Fruit fly (Drosophila melanogaster) whole organism, wandering third instar larva: ENCODE results near the gene NUCB1.
A peak's percentile ranks its signal among the peaks of the same experiment; 100 is the strongest.

Experiments used
- Abd-B ChIP-seq: fragments of >200 bp; optimal IDR thresholded peaks from 2 replicates; lab custom pipeline; 2017; ENCODE audit warnings: missing biosample characterization, missing genetic modification characterization
- CG9705 ChIP-seq: fragments of 200-800 bp; sonication (Bioruptor generic); optimal IDR thresholded peaks from 2 replicates; lab custom pipeline; 2018; ENCODE audit warnings: missing biosample characterization, mild to moderate bottlenecking, missing genetic modification characterization
- CrebA ChIP-seq: fragments of 200-800 bp; sonication (Bioruptor generic); optimal IDR thresholded peaks from 2 replicates; lab custom pipeline; 2016; ENCODE audit warnings: missing biosample characterization, mild to moderate bottlenecking, missing genetic modification characterization, borderline replicate concordance
- Dfd ChIP-seq: fragments of >200 bp; optimal IDR thresholded peaks from 2 replicates; lab custom pipeline; 2017; ENCODE audit warnings: missing biosample characterization, missing genetic modification characterization
- Dif ChIP-seq: fragments of 200-275, 200-300 bp; sonication (Bioruptor generic); optimal IDR thresholded peaks from 2 replicates; lab custom pipeline; 2018; ENCODE audit warnings: missing biosample characterization, missing genetic modification characterization; ENCODE audit not compliant: partially characterized antibody
- GATAd ChIP-seq: sonication (Bioruptor generic); optimal IDR thresholded peaks from 2 replicates; lab custom pipeline; 2016; ENCODE audit warnings: missing biosample characterization, missing genetic modification characterization
- HLH106 ChIP-seq: fragments of 200-800 bp; optimal IDR thresholded peaks from 3 replicates; lab custom pipeline; 2019; ENCODE audit warnings: missing biosample characterization, mild to moderate bottlenecking, missing genetic modification characterization, moderate library complexity
- Hnf4 ChIP-seq: fragments of 200-800 bp; sonication (Bioruptor generic); optimal IDR thresholded peaks from 2 replicates; lab custom pipeline; 2016; ENCODE audit warnings: missing biosample characterization, mild to moderate bottlenecking, missing genetic modification characterization
- Hr78 ChIP-seq: fragments of >200 bp; optimal IDR thresholded peaks from 2 replicates; lab custom pipeline; 2017; ENCODE audit warnings: missing biosample characterization, missing genetic modification characterization
- Mio ChIP-seq: sonication (Bioruptor generic); optimal IDR thresholded peaks from 2 replicates; lab custom pipeline; 2016; ENCODE audit warnings: missing biosample characterization, missing genetic modification characterization
- Myc ChIP-seq: fragments of >200 bp; optimal IDR thresholded peaks from 2 replicates; lab custom pipeline; 2017
- OdsH ChIP-seq: fragments of 200-800 bp; sonication (Bioruptor generic); optimal IDR thresholded peaks from 2 replicates; lab custom pipeline; 2016; ENCODE audit warnings: missing biosample characterization, mild to moderate bottlenecking, missing genetic modification characterization
- Rel ChIP-seq, 2 experiments: fragments of 200-800 bp; sonication (Bioruptor generic) in 1 of 2; optimal IDR thresholded peaks; 2 replicates in 1 of 2; 3 replicates in 1 of 2; lab custom pipeline; 2016 to 2019; ENCODE audit warnings: mild to moderate bottlenecking in 2 of 2, missing biosample characterization in 2 of 2, missing genetic modification characterization in 2 of 2, moderate library complexity in 1 of 2
- Sp1 ChIP-seq: fragments of 200-800 bp; sonication (Bioruptor generic); optimal IDR thresholded peaks from 3 replicates; lab custom pipeline; 2019; ENCODE audit warnings: missing biosample characterization, mild to moderate bottlenecking, missing genetic modification characterization, moderate library complexity
- Vsx2 ChIP-seq: fragments of 200-300, 225-300 bp; sonication (Bioruptor generic); optimal IDR thresholded peaks from 2 replicates; lab custom pipeline; 2018; ENCODE audit warnings: missing biosample characterization, missing genetic modification characterization; ENCODE audit not compliant: partially characterized antibody
- br ChIP-seq: fragments of 200-800 bp; sonication (Bioruptor generic); optimal IDR thresholded peaks from 2 replicates; lab custom pipeline; 2016; ENCODE audit warnings: missing biosample characterization, missing genetic modification characterization
- brk ChIP-seq: fragments of 200-800 bp; sonication (Bioruptor generic); optimal IDR thresholded peaks from 2 replicates; lab custom pipeline; 2016; ENCODE audit warnings: missing biosample characterization, mild to moderate bottlenecking, missing genetic modification characterization
- dmrt93B ChIP-seq: fragments of 200-800 bp; sonication (Bioruptor generic); optimal IDR thresholded peaks from 2 replicates; lab custom pipeline; 2018; ENCODE audit warnings: missing biosample characterization, mild to moderate bottlenecking, missing genetic modification characterization
- dsf ChIP-seq: sonication (Bioruptor generic); optimal IDR thresholded peaks from 2 replicates; lab custom pipeline; 2016; ENCODE audit warnings: missing biosample characterization, missing genetic modification characterization, borderline replicate concordance
- ey ChIP-seq: fragments of 200-800 bp; sonication (Bioruptor generic); optimal IDR thresholded peaks from 2 replicates; lab custom pipeline; 2016; ENCODE audit warnings: missing biosample characterization, missing genetic modification characterization
- fru ChIP-seq: fragments of 200-800 bp; sonication (Bioruptor generic); optimal IDR thresholded peaks from 3 replicates; lab custom pipeline; 2016; ENCODE audit warnings: missing biosample characterization, mild to moderate bottlenecking, missing genetic modification characterization
- h ChIP-seq: fragments of 200-800 bp; sonication (Bioruptor generic); optimal IDR thresholded peaks from 3 replicates; lab custom pipeline; 2016; ENCODE audit warnings: missing biosample characterization, mild to moderate bottlenecking, missing genetic modification characterization
- jim ChIP-seq: fragments of 175-275, 200-325 bp; sonication (Bioruptor generic); optimal IDR thresholded peaks from 2 replicates; lab custom pipeline; 2016; ENCODE audit warnings: missing biosample characterization, mild to moderate bottlenecking, missing genetic modification characterization
- lola ChIP-seq: fragments of >200 bp; optimal IDR thresholded peaks from 2 replicates; lab custom pipeline; 2017; ENCODE audit warnings: missing biosample characterization, missing genetic modification characterization
- pan ChIP-seq: fragments of >200 bp; optimal IDR thresholded peaks from 2 replicates; lab custom pipeline; 2017
- psq ChIP-seq: fragments of 200-800 bp; sonication (Bioruptor generic); optimal IDR thresholded peaks from 3 replicates; lab custom pipeline; 2017; ENCODE audit warnings: missing biosample characterization, mild to moderate bottlenecking, missing genetic modification characterization, moderate library complexity
- rgr ChIP-seq: fragments of 200-800 bp; sonication (Bioruptor generic); optimal IDR thresholded peaks from 3 replicates; lab custom pipeline; 2016; ENCODE audit warnings: missing biosample characterization, mild to moderate bottlenecking, missing genetic modification characterization
- sage ChIP-seq: fragments of 200-800 bp; sonication (Bioruptor generic); optimal IDR thresholded peaks from 2 replicates; lab custom pipeline; 2016; ENCODE audit warnings: missing biosample characterization, mild to moderate bottlenecking, missing genetic modification characterization
- sv ChIP-seq: fragments of 200-800 bp; sonication (Bioruptor generic); optimal IDR thresholded peaks from 3 replicates; lab custom pipeline; 2016; ENCODE audit warnings: missing biosample characterization, missing genetic modification characterization
- tai ChIP-seq: sonication (Bioruptor generic); optimal IDR thresholded peaks from 2 replicates; lab custom pipeline; 2016; ENCODE audit warnings: missing biosample characterization, missing genetic modification characterization
- usp ChIP-seq: fragments of >200 bp; optimal IDR thresholded peaks from 2 replicates; lab custom pipeline; 2017; ENCODE audit warnings: missing biosample characterization, missing genetic modification characterization
- woc ChIP-seq: sonication (Bioruptor generic); optimal IDR thresholded peaks from 2 replicates; lab custom pipeline; 2016; ENCODE audit warnings: missing biosample characterization, mild to moderate bottlenecking, missing genetic modification characterization

NUCB1 gene

dm6 chr3L:17841085-17841606, 39.1 kb upstream of the NUCB1 start, which contains the start of gene CG5577:
Gene CG5577, minus strand, starts transcription at chr3L:17841427.
- TF ChIP-seq Sp1 (peak; percentile 47), br (GFP tag; lab: Kevin White, UChicago) (peak; percentile 10), psq (GFP tag; lab: Kevin White, UChicago) (no peak), pan (lab: Kevin White, UChicago) (no peak), Rel (GFP tag; optimal IDR thresholded peaks at IDR 0.05; lab: Kevin White, UChicago) (no peak), Rel (tag; optimal IDR thresholded peaks at IDR 0.05; lab: Kevin White, UChicago) (peak; percentile 33), h (GFP tag; lab: Kevin White, UChicago) (peak; percentile 51), usp (GFP tag; lab: Kevin White, UChicago) (no peak), sv (GFP tag; lab: Kevin White, UChicago) (no peak), Dif (peak; percentile 48), ey (GFP tag; lab: Kevin White, UChicago) (no peak), tai (no peak), rgr (peak; percentile 16), Hnf4 (no peak), CrebA (GFP tag; lab: Kevin White, UChicago) (no peak), jim (GFP tag; lab: Kevin White, UChicago) (no peak), Abd-B (GFP tag; lab: Kevin White, UChicago) (no peak), fru (GFP tag; lab: Kevin White, UChicago) (peak; percentile 26), OdsH (peak; percentile 5), CG9705 (GFP tag; lab: Kevin White, UChicago) (no peak), dmrt93B (no peak), Dfd (no peak), Vsx2 (GFP tag; lab: Kevin White, UChicago) (no peak), dsf (GFP tag; lab: Kevin White, UChicago) (no peak), HLH106 (tag; lab: Kevin White, UChicago) (peak; percentile 38), woc (GFP tag; lab: Kevin White, UChicago) (peak; percentile 43)
- TF ChIP-seq, all 38 proteins: peak for 10

dm6 chr3L:17835074-17835473, 33.0 kb upstream of the NUCB1 start, which contains the start of gene CG32189:
Gene CG32189, minus strand, starts transcription at chr3L:17835174.
- TF ChIP-seq Myc (lab: Kevin White, UChicago): no peak
- no peak for TF ChIP-seq h (GFP tag; lab: Kevin White, UChicago)
- TF ChIP-seq HLH106 (tag; lab: Kevin White, UChicago): no peak
- TF ChIP-seq woc (GFP tag; lab: Kevin White, UChicago): no peak
- TF ChIP-seq Dif: no peak
- TF ChIP-seq GATAd: no peak
- no peak for TF ChIP-seq fru (GFP tag; lab: Kevin White, UChicago)
- no peak for TF ChIP-seq brk (GFP tag; lab: Kevin White, UChicago)
- no peak for TF ChIP-seq OdsH
- no peak for TF ChIP-seq Vsx2 (GFP tag; lab: Kevin White, UChicago)
- no peak for TF ChIP-seq rgr
- TF ChIP-seq usp (GFP tag; lab: Kevin White, UChicago): no peak
- TF ChIP-seq lola (GFP tag; lab: Kevin White, UChicago): no peak
- TF ChIP-seq sage (GFP tag; lab: Kevin White, UChicago): no peak
- TF ChIP-seq CG9705 (GFP tag; lab: Kevin White, UChicago): no peak
- TF ChIP-seq Mio (GFP tag; lab: Kevin White, UChicago): no peak
- no peak for TF ChIP-seq Hnf4
- no peak for TF ChIP-seq Dfd
- no peak for TF ChIP-seq psq (GFP tag; lab: Kevin White, UChicago)

- TF ChIP-seq br (GFP tag; lab: Kevin White, UChicago) (no peak), lola (GFP tag; lab: Kevin White, UChicago) (no peak), Abd-B (GFP tag; lab: Kevin White, UChicago) (no peak), CG9705 (GFP tag; lab: Kevin White, UChicago) (no peak), dmrt93B (no peak), sv (GFP tag; lab: Kevin White, UChicago) (no peak), HLH106 (tag; lab: Kevin White, UChicago) (no peak), ey (GFP tag; lab: Kevin White, UChicago) (no peak)
Measured at dm6 chr3L:17833525-17833924, 31.4 kb upstream of the NUCB1 start, which contains the start of gene CG32188. Gene CG32188, minus strand, starts transcription at chr3L:17833625.

- no peak for TF ChIP-seq OdsH
- TF ChIP-seq tai: no peak
- TF ChIP-seq ey (GFP tag; lab: Kevin White, UChicago): no peak
- TF ChIP-seq lola (GFP tag; lab: Kevin White, UChicago): no peak
- TF ChIP-seq CG9705 (GFP tag; lab: Kevin White, UChicago): no peak
- TF ChIP-seq jim (GFP tag; lab: Kevin White, UChicago): no peak
- TF ChIP-seq br (GFP tag; lab: Kevin White, UChicago): no peak
- no peak for TF ChIP-seq dmrt93B
- TF ChIP-seq Hr78: no peak
- no peak for TF ChIP-seq Mio (GFP tag; lab: Kevin White, UChicago)
- no peak for TF ChIP-seq HLH106 (tag; lab: Kevin White, UChicago)
- TF ChIP-seq psq (GFP tag; lab: Kevin White, UChicago): no peak
- no peak for TF ChIP-seq Rel (GFP tag; optimal IDR thresholded peaks at IDR 0.05; lab: Kevin White, UChicago)
- no peak for TF ChIP-seq Rel (tag; optimal IDR thresholded peaks at IDR 0.05; lab: Kevin White, UChicago)
- TF ChIP-seq rgr: no peak
- TF ChIP-seq, all 38 proteins: peak for 0
Measured at dm6 chr3L:17822784-17823383, 20.8 kb upstream of the NUCB1 start, which contains the start of the genes Ir75c and Grd. Gene Ir75c, minus strand, starts transcription at chr3L:17822834. Gene Grd, plus strand, starts transcription at chr3L:17823333.
